Fruit fly (Drosophila melanogaster): ENCODE data around the gene CG32409.

Gene CG32409

dm6 chr3L:5878734-5879291, 20.5 kb upstream of the CG32409 start:
- TF ChIP-seq CG8478 (optimal IDR thresholded peaks at IDR 0.05), result no peak
- no peak for TF ChIP-seq pan (optimal IDR thresholded peaks at IDR 0.05)
- TF ChIP-seq Dll (optimal IDR thresholded peaks at IDR 0.05), result no peak
- no peak for TF ChIP-seq psq (optimal IDR thresholded peaks at IDR 0.05)
- TF ChIP-seq EcR (GFP tag; optimal IDR thresholded peaks at IDR 0.05), result no peak
- TF ChIP-seq usp (GFP tag; optimal IDR thresholded peaks at IDR 0.05), result no peak

- TF ChIP-seq CG8478 (optimal IDR thresholded peaks at IDR 0.05), result no peak
- TF ChIP-seq psq (optimal IDR thresholded peaks at IDR 0.05), result no peak
- no peak for TF ChIP-seq usp (GFP tag; optimal IDR thresholded peaks at IDR 0.05)
- no peak for TF ChIP-seq Dll (optimal IDR thresholded peaks at IDR 0.05)
- no peak for TF ChIP-seq EcR (GFP tag; optimal IDR thresholded peaks at IDR 0.05)
- no peak for TF ChIP-seq pan (optimal IDR thresholded peaks at IDR 0.05)
These were observed 17.8 kb upstream of the CG32409 start for dm6 chr3L:5881310-5882208.

dm6 chr3L:5882209-5882403, 17.2 kb upstream of the CG32409 start, which contains the start of gene CG13287:
TSS of gene CG13287 (plus strand) at chr3L:5882304.
- TF ChIP-seq CG8478 (optimal IDR thresholded peaks at IDR 0.05), result no peak
- TF ChIP-seq Dll (optimal IDR thresholded peaks at IDR 0.05), result no peak
- TF ChIP-seq pan (optimal IDR thresholded peaks at IDR 0.05), result no peak
- no peak for TF ChIP-seq usp (GFP tag; optimal IDR thresholded peaks at IDR 0.05)
- no peak for TF ChIP-seq EcR (GFP tag; optimal IDR thresholded peaks at IDR 0.05)
- TF ChIP-seq psq (optimal IDR thresholded peaks at IDR 0.05), result no peak

dm6 chr3L:5884735-5885134, 14.6 kb upstream of the CG32409 start:
- no peak for TF ChIP-seq usp (GFP tag; optimal IDR thresholded peaks at IDR 0.05)
- TF ChIP-seq psq (optimal IDR thresholded peaks at IDR 0.05), result no peak
- no peak for TF ChIP-seq pan (optimal IDR thresholded peaks at IDR 0.05)
- TF ChIP-seq EcR (GFP tag; optimal IDR thresholded peaks at IDR 0.05), result no peak
- TF ChIP-seq CG8478 (optimal IDR thresholded peaks at IDR 0.05), result no peak
- TF ChIP-seq Dll (optimal IDR thresholded peaks at IDR 0.05), result no peak

dm6 chr3L:5891114-5891513, 8.2 kb upstream of the CG32409 start:
- no peak for TF ChIP-seq CG8478 (optimal IDR thresholded peaks at IDR 0.05)
- TF ChIP-seq Dll (optimal IDR thresholded peaks at IDR 0.05), result no peak
- no peak for TF ChIP-seq pan (optimal IDR thresholded peaks at IDR 0.05)
- no peak for TF ChIP-seq usp (GFP tag; optimal IDR thresholded peaks at IDR 0.05)
- no peak for TF ChIP-seq psq (optimal IDR thresholded peaks at IDR 0.05)
- no peak for TF ChIP-seq EcR (GFP tag; optimal IDR thresholded peaks at IDR 0.05)

- no peak for TF ChIP-seq CG8478 (optimal IDR thresholded peaks at IDR 0.05)
- TF ChIP-seq psq (optimal IDR thresholded peaks at IDR 0.05), result no peak
- TF ChIP-seq pan (optimal IDR thresholded peaks at IDR 0.05), result no peak
- no peak for TF ChIP-seq EcR (GFP tag; optimal IDR thresholded peaks at IDR 0.05)
- TF ChIP-seq usp (GFP tag; optimal IDR thresholded peaks at IDR 0.05), result no peak
- no peak for TF ChIP-seq Dll (optimal IDR thresholded peaks at IDR 0.05)
These were observed 7.5 kb upstream of the CG32409 start for dm6 chr3L:5891812-5892211.

dm6 chr3L:5893063-5893462, 6.3 kb upstream of the CG32409 start:
- TF ChIP-seq pan (optimal IDR thresholded peaks at IDR 0.05), result no peak
- no peak for TF ChIP-seq EcR (GFP tag; optimal IDR thresholded peaks at IDR 0.05)
- no peak for TF ChIP-seq psq (optimal IDR thresholded peaks at IDR 0.05)
- no peak for TF ChIP-seq usp (GFP tag; optimal IDR thresholded peaks at IDR 0.05)
- TF ChIP-seq CG8478 (optimal IDR thresholded peaks at IDR 0.05), result no peak
- no peak for TF ChIP-seq Dll (optimal IDR thresholded peaks at IDR 0.05)

dm6 chr3L:5897228-5897688, 2.1 kb upstream of the CG32409 start, which contains the start of the genes PolE2 and CG5592:
TSS of gene PolE2 (minus strand) at chr3L:5897435.
TSS of gene CG5592 (plus strand) at chr3L:5897638.
- TF ChIP-seq usp (GFP tag; optimal IDR thresholded peaks at IDR 0.05) (no peak), Dll (optimal IDR thresholded peaks at IDR 0.05) (no peak), psq (optimal IDR thresholded peaks at IDR 0.05) (no peak), pan (optimal IDR thresholded peaks at IDR 0.05) (no peak), EcR (GFP tag; optimal IDR thresholded peaks at IDR 0.05) (no peak), CG8478 (optimal IDR thresholded peaks at IDR 0.05) (no peak)

- TF ChIP-seq psq (optimal IDR thresholded peaks at IDR 0.05), result no peak
- TF ChIP-seq Dll (optimal IDR thresholded peaks at IDR 0.05), result no peak
- TF ChIP-seq EcR (GFP tag; optimal IDR thresholded peaks at IDR 0.05), result no peak
- TF ChIP-seq CG8478 (optimal IDR thresholded peaks at IDR 0.05), result no peak
- TF ChIP-seq usp (GFP tag; optimal IDR thresholded peaks at IDR 0.05), result no peak
- TF ChIP-seq pan (optimal IDR thresholded peaks at IDR 0.05), result no peak
These were observed 2.9 kb downstream of the CG32409 start, which contains the start of gene QC for dm6 chr3L:5902189-5902765. TSS of gene QC (minus strand) at chr3L:5902456.

- TF ChIP-seq Dll (optimal IDR thresholded peaks at IDR 0.05) (no peak), CG8478 (optimal IDR thresholded peaks at IDR 0.05) (no peak), pan (optimal IDR thresholded peaks at IDR 0.05) (no peak), usp (GFP tag; optimal IDR thresholded peaks at IDR 0.05) (no peak), EcR (GFP tag; optimal IDR thresholded peaks at IDR 0.05) (no peak), psq (optimal IDR thresholded peaks at IDR 0.05) (no peak)
These were observed 4.6 kb downstream of the CG32409 start, which contains the start of gene CG32413 for dm6 chr3L:5903955-5904354. TSS of gene CG32413 (minus strand) at chr3L:5904055.

dm6 chr3L:5906599-5906998, 7.3 kb downstream of the CG32409 start, which contains the start of gene CG10486:
TSS of gene CG10486 (minus strand) at chr3L:5906699.
- TF ChIP-seq psq (optimal IDR thresholded peaks at IDR 0.05) (no peak), Dll (optimal IDR thresholded peaks at IDR 0.05) (no peak), pan (optimal IDR thresholded peaks at IDR 0.05) (no peak), EcR (GFP tag; optimal IDR thresholded peaks at IDR 0.05) (no peak), CG8478 (optimal IDR thresholded peaks at IDR 0.05) (no peak), usp (GFP tag; optimal IDR thresholded peaks at IDR 0.05) (no peak)

- TF ChIP-seq pan (optimal IDR thresholded peaks at IDR 0.05), result no peak
- TF ChIP-seq Dll (optimal IDR thresholded peaks at IDR 0.05), result no peak
- no peak for TF ChIP-seq usp (GFP tag; optimal IDR thresholded peaks at IDR 0.05)
- no peak for TF ChIP-seq psq (optimal IDR thresholded peaks at IDR 0.05)
- TF ChIP-seq CG8478 (optimal IDR thresholded peaks at IDR 0.05), result no peak
- no peak for TF ChIP-seq EcR (GFP tag; optimal IDR thresholded peaks at IDR 0.05)
These were observed 7.7 kb downstream of the CG32409 start, which contains the start of gene CG13288 for dm6 chr3L:5907077-5907476. TSS of gene CG13288 (plus strand) at chr3L:5907381.
